Worm (Caenorhabditis elegans): Measurements from ENCODE around the gene T02B11.8.

DNA sequence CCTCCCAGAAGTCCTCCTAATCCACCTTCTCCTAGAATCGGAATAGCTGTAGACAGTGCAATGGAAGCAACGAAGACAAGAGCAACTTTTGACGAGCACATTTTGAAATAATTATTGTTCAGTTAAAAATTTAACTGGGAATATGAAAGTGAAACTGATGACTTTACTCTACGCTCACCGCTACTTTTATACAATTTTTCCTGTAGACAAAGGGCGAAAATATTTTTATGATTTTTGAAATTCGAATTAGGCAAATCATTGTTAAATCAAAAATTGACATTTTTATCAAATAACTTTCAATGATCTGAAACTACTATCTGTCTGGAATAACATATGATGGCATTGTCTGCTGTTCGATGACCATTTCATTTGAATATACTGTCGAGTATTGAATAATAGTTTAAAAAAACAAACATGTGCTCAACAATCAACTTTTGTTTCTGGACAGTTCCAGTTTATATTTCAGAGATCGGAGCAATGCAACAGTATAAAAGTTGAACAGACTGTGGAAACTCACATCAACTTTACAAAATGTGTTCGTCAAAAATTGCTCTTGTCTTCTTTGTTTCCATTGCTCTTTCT lies 15.1 kb upstream of the T02B11.8 start, which contains the start of the genes srlf-23 and srlf-20:
- TF ChIP-seq sea-1 (GFP tag; conservative IDR thresholded peaks at IDR 0.05) (no peak), hmg-4 (GFP tag; optimal IDR thresholded peaks at IDR 0.05) (no peak), scrt-1 (GFP tag; IDR thresholded peaks at IDR 0.05) (no peak), ama-1 (optimal IDR thresholded peaks at IDR 0.05) (no peak), F13C5.2 (tag; optimal IDR thresholded peaks at IDR 0.05) (no peak), tra-4 (tag; optimal IDR thresholded peaks at IDR 0.05) (no peak), hnd-1 (tag; optimal IDR thresholded peaks at IDR 0.05) (no peak), ceh-36 (tag; optimal IDR thresholded peaks at IDR 0.05) (no peak), pes-1 (GFP tag; IDR thresholded peaks at IDR 0.05) (no peak), hmbx-1 (tag; optimal IDR thresholded peaks at IDR 0.05) (no peak), flt-1 (GFP tag; IDR thresholded peaks at IDR 0.05) (no peak), ets-7 (tag; optimal IDR thresholded peaks at IDR 0.05) (no peak), aly-1 (tag; optimal IDR thresholded peaks at IDR 0.05) (no peak), B0310.2 (tag; optimal IDR thresholded peaks at IDR 0.05) (no peak)

Data from whole organism, early embryonic.